Worm (Caenorhabditis elegans): ENCODE measurements around the gene Y41D4B.24.

- TF ChIP-seq drap-1 (GFP tag; optimal IDR thresholded peaks at IDR 0.05), result no peak
- no peak for TF ChIP-seq lsy-2 (tag; optimal IDR thresholded peaks at IDR 0.05)
- TF ChIP-seq mep-1 (tag; optimal IDR thresholded peaks at IDR 0.05), result no peak
- no peak for TF ChIP-seq elt-3 (tag; optimal IDR thresholded peaks at IDR 0.05)
- no peak for TF ChIP-seq ceh-39 (tag; optimal IDR thresholded peaks at IDR 0.05)
Observed at ce11 chrIV:1710535-1710934, 28.6 kb upstream of the Y41D4B.24 start.

Data from whole organism, mixed stage, embryonic.